Worm (Caenorhabditis elegans) whole organism, young adult: ENCODE data around the gene C24A3.2.

Source experiments
- F22D6.2 ChIP-seq: sonication (generic microtip); optimal IDR thresholded peaks from 2 replicates; lab custom pipeline; 2016; ENCODE audit warnings: mild to moderate bottlenecking, missing genetic modification characterization, missing compliant biosample characterization
- F52B5.7 ChIP-seq: sonication (generic microtip); optimal IDR thresholded peaks from 2 replicates; lab custom pipeline; 2016; ENCODE audit warnings: mild to moderate bottlenecking, missing genetic modification characterization, missing compliant biosample characterization
- F57A8.1 ChIP-seq: fragments of 200-800 bp; sonication (Bioruptor generic); optimal IDR thresholded peaks from 2 replicates; lab custom pipeline; 2018; ENCODE audit warnings: mild to moderate bottlenecking, missing genetic modification characterization, moderate library complexity, missing compliant biosample characterization
- ama-1 ChIP-seq, 3 experiments: fragments of 150-350 bp in 1 of 3; sonication (generic microtip) in 2 of 3; optimal IDR thresholded peaks; 2 replicates each; lab custom pipeline; 2014 to 2018; ENCODE audit warnings: missing biosample characterization in 2 of 3, missing genetic modification characterization in 2 of 3, missing genetic modification reagents in 2 of 3
- athp-1 ChIP-seq: sonication (generic microtip); optimal IDR thresholded peaks from 2 replicates; lab custom pipeline; 2017; ENCODE audit warnings: mild to moderate bottlenecking, missing genetic modification characterization, missing compliant biosample characterization
- ceh-91 ChIP-seq: fragments of 200-800 bp; sonication (Bioruptor generic); IDR thresholded peaks from 2 replicates; pipeline ENCODE4 v1.3.6; 2022; ENCODE audit warnings: missing genetic modification reagents, missing genetic modification characterization, missing compliant biosample characterization
- hlh-12 ChIP-seq: sonication (generic microtip); optimal IDR thresholded peaks from 2 replicates; lab custom pipeline; 2016; ENCODE audit warnings: missing genetic modification characterization, missing compliant biosample characterization
- hlh-26 ChIP-seq: fragments of 200-800 bp; sonication (Bioruptor generic); conservative IDR thresholded peaks from 2 replicates; pipeline ENCODE4 v1.3.6; 2022; ENCODE audit warnings: missing genetic modification reagents, missing genetic modification characterization, missing compliant biosample characterization
- lin-35 ChIP-seq, 3 experiments: fragments of 150-350 bp in 2 of 3; sonication (generic microtip) in 1 of 3; optimal IDR thresholded peaks; 2 replicates each; lab custom pipeline; 2014 to 2018; ENCODE audit warnings: missing biosample characterization in 3 of 3, missing genetic modification characterization in 3 of 3, missing genetic modification reagents in 3 of 3
- mcd-1 ChIP-seq: fragments of 200-800 bp; sonication (Bioruptor generic); IDR thresholded peaks from 2 replicates; pipeline ENCODE4 v1.3.6; 2022; ENCODE audit warnings: missing genetic modification reagents, missing genetic modification characterization, missing compliant biosample characterization
- nfya-1 ChIP-seq: sonication (generic microtip); optimal IDR thresholded peaks from 2 replicates; lab custom pipeline; 2017; ENCODE audit warnings: antibody characterized with exemption, missing compliant biosample characterization, missing genetic modification characterization, borderline replicate concordance; ENCODE audit not compliant: insufficient read depth
- nhr-80 ChIP-seq: sonication (generic microtip); optimal IDR thresholded peaks from 2 replicates; lab custom pipeline; 2016; ENCODE audit warnings: missing genetic modification characterization, missing compliant biosample characterization
- sdz-38 ChIP-seq: sonication (generic microtip); optimal IDR thresholded peaks from 2 replicates; lab custom pipeline; 2016; ENCODE audit warnings: missing genotype, missing genetic modification characterization, missing compliant biosample characterization

- TF ChIP-seq F52B5.7 (tag; lab: Kevin White, UChicago) (no peak), F57A8.1 (GFP tag; lab: Kevin White, UChicago) (no peak), ama-1 (optimal IDR thresholded peaks at IDR 0.05; lab: Kevin White, UChicago) (no peak), ama-1 (GFP tag; optimal IDR thresholded peaks at IDR 0.05; lab: Kevin White, UChicago) (no peak), ceh-91 (GFP tag; lab: Robert Waterston, UW) (no peak), athp-1 (no peak), sdz-38 (tag; lab: Kevin White, UChicago) (no peak), nhr-80 (tag; lab: Kevin White, UChicago) (no peak), nfya-1 (tag; lab: Kevin White, UChicago) (no peak), hlh-26 (GFP tag; lab: Robert Waterston, UW) (no peak), hlh-12 (tag; lab: Kevin White, UChicago) (no peak), lin-35 (GFP tag; optimal IDR thresholded peaks at IDR 0.05; lab: Kevin White, UChicago) (no peak), mcd-1 (GFP tag; lab: Robert Waterston, UW) (no peak), F22D6.2 (tag; lab: Kevin White, UChicago) (no peak)
These were observed 46.7 kb upstream of the C24A3.2 start, which contains the start of gene trk-1 for ce11 chrX:8950507-8951028.
